Worm (Caenorhabditis elegans): ENCODE results near the gene dhhc-4.

DNA sequence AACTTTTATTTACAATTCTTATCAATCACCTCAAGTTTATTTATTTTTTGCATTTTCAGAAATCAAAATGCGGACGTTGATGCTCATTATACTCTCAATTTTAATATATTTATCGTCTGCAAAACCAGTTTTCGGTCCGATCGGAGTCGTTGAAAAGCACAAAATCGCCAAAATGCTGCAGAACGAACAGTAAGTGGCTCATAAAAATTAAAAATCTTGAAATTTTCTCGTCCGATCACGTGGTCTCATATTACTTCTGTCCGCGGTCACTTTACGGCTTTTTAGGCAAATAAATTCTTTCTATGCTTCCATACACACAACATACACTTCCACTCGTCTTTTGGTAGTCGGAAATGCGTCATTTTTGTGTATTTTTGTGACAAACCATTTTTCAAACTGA lies 23.9 kb downstream of the dhhc-4 start, which contains the start of gene K11H3.5:
- no peak for TF ChIP-seq T22C8.4 (GFP tag; IDR thresholded peaks at IDR 0.05)
- TF ChIP-seq ref-1 (GFP tag; conservative IDR thresholded peaks at IDR 0.05): no peak
- TF ChIP-seq cog-1 (tag; optimal IDR thresholded peaks at IDR 0.05): no peak
- TF ChIP-seq flt-1 (GFP tag; IDR thresholded peaks at IDR 0.05): no peak
- no peak for TF ChIP-seq tab-1 (GFP tag; IDR thresholded peaks at IDR 0.05)
- TF ChIP-seq med-1 (GFP tag; optimal IDR thresholded peaks at IDR 0.05; ENCODE audit: insufficient read depth): no peak
- TF ChIP-seq ztf-23 (GFP tag; IDR thresholded peaks at IDR 0.05): no peak
- no peak for TF ChIP-seq klf-2 (GFP tag; conservative IDR thresholded peaks at IDR 0.05)
- no peak for TF ChIP-seq ztf-29 (GFP tag; IDR thresholded peaks at IDR 0.05)
